Fruit fly (Drosophila melanogaster): ENCODE measurements around the gene Galk.
A peak's percentile ranks its signal among the peaks of the same experiment; 100 is the strongest.

Gene Galk

DNA sequence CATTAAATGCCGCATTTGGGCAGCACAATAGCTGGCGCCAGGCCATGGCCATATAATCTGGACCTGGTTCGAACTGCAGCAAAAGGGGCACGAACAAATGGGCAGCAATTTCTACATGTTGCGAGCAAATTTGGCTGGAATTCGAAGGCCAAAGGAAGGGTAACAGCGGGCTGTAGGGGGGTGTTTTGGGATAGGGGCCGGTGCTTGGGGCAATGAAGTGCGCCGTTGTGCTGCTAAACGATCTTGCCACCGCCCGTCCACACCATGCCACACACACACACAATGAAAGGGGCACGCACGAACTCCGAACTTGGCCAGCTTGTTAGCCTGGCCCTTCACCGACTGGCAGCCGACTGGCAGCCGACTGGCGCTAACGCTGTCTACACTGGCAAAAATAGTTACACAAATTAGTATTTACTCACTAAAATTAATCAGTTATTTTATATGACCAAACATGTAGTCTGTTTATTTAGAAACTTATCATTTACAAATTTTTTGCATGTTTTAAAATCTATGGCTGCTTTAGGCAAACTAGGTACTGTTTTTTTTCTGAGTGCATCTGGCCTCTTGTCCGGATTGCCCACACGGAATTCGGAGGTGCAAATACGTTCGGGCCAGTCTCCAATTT, 48.2 kb upstream of the Galk start (continued):
- TF ChIP-seq lab (GFP tag; optimal IDR thresholded peaks at IDR 0.05) (peak; percentile 51), chn (GFP tag; optimal IDR thresholded peaks at IDR 0.05) (peak; percentile 11), gsb-n (tag; optimal IDR thresholded peaks at IDR 0.05) (peak; percentile 15), corto (GFP tag; optimal IDR thresholded peaks at IDR 0.05) (peak; percentile 28), Hr3 (GFP tag; optimal IDR thresholded peaks at IDR 0.05) (peak; percentile 46), ro (GFP tag; IDR thresholded peaks at IDR 0.05) (peak; percentile 23; the same call in 1 of the 2 replicates), CG5180 (GFP tag; optimal IDR thresholded peaks at IDR 0.05) (peak; percentile 43), kah (GFP tag; optimal IDR thresholded peaks at IDR 0.05) (peak; percentile 37), ind (GFP tag; optimal IDR thresholded peaks at IDR 0.05) (peak; percentile 63), Ada2b (GFP tag; IDR thresholded peaks at IDR 0.05) (peak; percentile 57; the same call in 1 of the 2 replicates), gro (GFP tag; optimal IDR thresholded peaks at IDR 0.05) (no peak), stwl (tag; optimal IDR thresholded peaks at IDR 0.05) (no peak), eyg (GFP tag; optimal IDR thresholded peaks at IDR 0.05) (no peak), zfh2 (GFP tag; optimal IDR thresholded peaks at IDR 0.05) (no peak), CG15601 (tag; optimal IDR thresholded peaks at IDR 0.05) (peak; percentile 40), unpg (GFP tag; optimal IDR thresholded peaks at IDR 0.05) (peak; percentile 3), lbe (GFP tag; optimal IDR thresholded peaks at IDR 0.05) (peak; percentile 14), CG18262 (tag; optimal IDR thresholded peaks at IDR 0.05) (peak; percentile 82), chif (GFP tag; optimal IDR thresholded peaks at IDR 0.05) (peak; percentile 43 to 60), CG10543 (GFP tag; optimal IDR thresholded peaks at IDR 0.05) (no peak), D19A (tag; optimal IDR thresholded peaks at IDR 0.05) (peak; percentile 78)

DNA sequence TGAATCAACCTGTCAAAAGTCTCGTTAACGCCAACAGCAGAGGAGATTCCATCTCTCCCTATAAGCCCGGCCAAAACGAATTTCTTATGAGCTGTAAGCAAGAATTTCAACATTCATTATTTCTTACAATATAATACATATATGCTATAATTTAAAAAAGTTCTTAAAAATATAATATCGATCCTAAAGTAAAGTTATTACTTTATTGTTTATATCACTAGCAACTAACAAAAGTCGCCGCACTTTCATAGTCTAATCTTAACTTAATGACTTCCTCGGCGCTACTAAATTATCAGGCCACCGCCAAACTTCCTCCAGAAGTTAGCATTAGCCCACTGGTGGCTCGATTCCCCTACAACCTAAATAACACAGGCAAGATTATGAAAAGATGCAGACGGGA, 47.6 kb upstream of the Galk start:
- TF ChIP-seq CG17829 (tag; optimal IDR thresholded peaks at IDR 0.05) (no peak), disco-r (GFP tag; optimal IDR thresholded peaks at IDR 0.05) (no peak), eyg (GFP tag; optimal IDR thresholded peaks at IDR 0.05) (no peak), pan (optimal IDR thresholded peaks at IDR 0.05) (no peak), pan (GFP tag; optimal IDR thresholded peaks at IDR 0.05 in 1 of 2, IDR thresholded peaks at IDR 0.05 in 1 of 2) (no peak), CG2875 (GFP tag; optimal IDR thresholded peaks at IDR 0.05) (no peak), Chrac-16 (GFP tag; optimal IDR thresholded peaks at IDR 0.05) (no peak), croc (GFP tag; conservative IDR thresholded peaks at IDR 0.05) (peak; percentile 28; the same call in 1 of the 3 replicates), wor (GFP tag; IDR thresholded peaks at IDR 0.05) (peak; percentile 32; the same call in 1 of the 2 replicates), btn (GFP tag; optimal IDR thresholded peaks at IDR 0.05) (no peak), CG12104 (GFP tag; optimal IDR thresholded peaks at IDR 0.05) (no peak), Hr51 (GFP tag; optimal IDR thresholded peaks at IDR 0.05) (peak in 1 of 2 experiments; percentile 45), CG7271 (tag; optimal IDR thresholded peaks at IDR 0.05) (no peak), mirr (GFP tag; optimal IDR thresholded peaks at IDR 0.05) (no peak), grau (tag; optimal IDR thresholded peaks at IDR 0.05) (peak; percentile 25), CG30403 (GFP tag; optimal IDR thresholded peaks at IDR 0.05) (peak; percentile 19), CG10979 (tag; optimal IDR thresholded peaks at IDR 0.05) (peak; percentile 52), sens (GFP tag) (no peak), Max (GFP tag; optimal IDR thresholded peaks at IDR 0.05) (no peak), lola (GFP tag; optimal IDR thresholded peaks at IDR 0.05) (peak in 1 of 3 experiments; percentile 29), inv (GFP tag; IDR thresholded peaks at IDR 0.05; ENCODE audit: partially characterized antibody) (no peak), CG11504 (tag; optimal IDR thresholded peaks at IDR 0.05) (peak; percentile 60), CG15601 (tag; optimal IDR thresholded peaks at IDR 0.05) (peak; percentile 34), CG17361 (GFP tag; IDR thresholded peaks at IDR 0.05) (no peak), shn (GFP tag; optimal IDR thresholded peaks at IDR 0.05) (no peak), ttk (GFP tag; IDR thresholded peaks at IDR 0.05) (no peak), CG10565 (GFP tag; optimal IDR thresholded peaks at IDR 0.05) (no peak), CG3838 (GFP tag; optimal IDR thresholded peaks at IDR 0.05) (no peak), CG3407 (GFP tag; optimal IDR thresholded peaks at IDR 0.05) (no peak), lmd (GFP tag; IDR thresholded peaks at IDR 0.05) (peak; percentile 18; the same call in 1 of the 2 replicates), NK7.1 (GFP tag; optimal IDR thresholded peaks at IDR 0.05) (no peak)
